Fruit fly (Drosophila melanogaster) whole organism, pupa: ENCODE measurements around the gene hb.

Experiments
- CG13204 ChIP-seq: fragments of 200-800 bp; sonication (Bioruptor generic); optimal IDR thresholded peaks from 2 replicates; lab custom pipeline; 2018; ENCODE audit warnings: missing biosample characterization, mild to moderate bottlenecking, missing genetic modification characterization, moderate library complexity
- CG15710 ChIP-seq: fragments of 200-800 bp; sonication (Bioruptor generic); optimal IDR thresholded peaks from 2 replicates; lab custom pipeline; 2018; ENCODE audit warnings: missing biosample characterization, mild to moderate bottlenecking, missing genetic modification characterization, moderate library complexity
- CG32121 ChIP-seq: fragments of 200-800 bp; sonication (Bioruptor generic); IDR thresholded peaks from 2 replicates; pipeline ENCODE4 v1.3.6; 2022; ENCODE audit warnings: missing biosample characterization, missing genetic modification characterization
- CG8159 ChIP-seq: fragments of 200-800 bp; sonication (Bioruptor generic); optimal IDR thresholded peaks from 3 replicates; lab custom pipeline; 2018; ENCODE audit warnings: missing biosample characterization, mild to moderate bottlenecking, missing genetic modification characterization, moderate library complexity
- EcR ChIP-seq: fragments of 200-800 bp; sonication (Bioruptor generic); optimal IDR thresholded peaks from 3 replicates; lab custom pipeline; 2019; ENCODE audit warnings: missing biosample characterization, missing genetic modification characterization, mild to moderate bottlenecking, moderate library complexity, missing genetic modification reagents
- Pif1A ChIP-seq: fragments of 200-800 bp; sonication (Bioruptor generic); optimal IDR thresholded peaks from 3 replicates; lab custom pipeline; 2016; ENCODE audit warnings: missing biosample characterization, missing genetic modification characterization
- Snoo ChIP-seq: fragments of 200-800 bp; sonication (Bioruptor generic); optimal IDR thresholded peaks from 3 replicates; lab custom pipeline; 2017; ENCODE audit warnings: missing biosample characterization, mild to moderate bottlenecking, missing genetic modification characterization, inconsistent platforms

- peak; percentile 95 for TF ChIP-seq Pif1A (GFP tag; lab: Kevin White, UChicago)
- TF ChIP-seq Snoo (tag; lab: Kevin White, UChicago), result peak; percentile 80
- peak; percentile 84 for TF ChIP-seq CG32121
- peak; percentile 86 for TF ChIP-seq CG8159 (tag; lab: Kevin White, UChicago)
- TF ChIP-seq CG13204 (GFP tag; lab: Kevin White, UChicago), result peak; percentile 6
- peak; percentile 77 for TF ChIP-seq CG15710 (tag; lab: Kevin White, UChicago)
- TF ChIP-seq EcR (GFP tag; lab: Kevin White, UChicago), result no peak
Observed at dm6 chr3R:8746354-8746753, 48.7 kb upstream of the hb start.
